Fruit fly (Drosophila melanogaster) whole organism, prepupa: ENCODE measurements around the gene TwdlC.

Source experiments
- CG10631 ChIP-seq: fragments of 200-800 bp; sonication (Bioruptor generic); optimal IDR thresholded peaks from 2 replicates; lab custom pipeline; 2016; ENCODE audit warnings: missing biosample characterization, missing genetic modification characterization
- CG11294 ChIP-seq: fragments of 200-800 bp; sonication (Bioruptor generic); IDR thresholded peaks from 2 replicates; pipeline ENCODE4 v1.3.6; 2022; ENCODE audit warnings: missing biosample characterization, missing genetic modification characterization
- CG11762 ChIP-seq: fragments of 200-800 bp; sonication (Bioruptor generic); optimal IDR thresholded peaks from 3 replicates; lab custom pipeline; 2016; ENCODE audit warnings: missing biosample characterization, missing genetic modification characterization; ENCODE audit not compliant: insufficient read depth
- CG15336 ChIP-seq: fragments of 200-800 bp; sonication (Bioruptor generic); IDR thresholded peaks from 2 replicates; pipeline ENCODE4 v1.3.6; 2022; ENCODE audit warnings: missing biosample characterization, missing genetic modification characterization
- CG1621 ChIP-seq: fragments of 200-800 bp; sonication (Bioruptor generic); optimal IDR thresholded peaks from 3 replicates; lab custom pipeline; 2018; ENCODE audit warnings: missing biosample characterization, mild to moderate bottlenecking, missing genetic modification characterization
- CG31627 ChIP-seq: fragments of 200-800 bp; sonication (Bioruptor generic); optimal IDR thresholded peaks from 3 replicates; lab custom pipeline; 2016; ENCODE audit warnings: missing biosample characterization, missing genetic modification characterization
- CG32006 ChIP-seq: fragments of 200-800 bp; sonication (Bioruptor generic); optimal IDR thresholded peaks from 3 replicates; lab custom pipeline; 2017; ENCODE audit warnings: missing biosample characterization, mild to moderate bottlenecking, missing genetic modification characterization
- CG34406 ChIP-seq: fragments of 200-800 bp; sonication (Bioruptor generic); optimal IDR thresholded peaks from 3 replicates; lab custom pipeline; 2016; ENCODE audit warnings: missing biosample characterization, missing genetic modification characterization
- CG3919 ChIP-seq: fragments of 200-800 bp; sonication (Bioruptor generic); optimal IDR thresholded peaks from 3 replicates; lab custom pipeline; 2016; ENCODE audit warnings: missing biosample characterization, missing genetic modification characterization
- CG4318 ChIP-seq: fragments of 200-800 bp; sonication (Bioruptor generic); optimal IDR thresholded peaks from 3 replicates; lab custom pipeline; 2017; ENCODE audit warnings: missing biosample characterization, mild to moderate bottlenecking, missing genetic modification characterization
- CG6163 ChIP-seq: fragments of 200-800 bp; sonication (Bioruptor generic); IDR thresholded peaks from 3 replicates; pipeline ENCODE4 v1.3.6; 2022; ENCODE audit warnings: missing biosample characterization, missing genetic modification characterization
- CG6276 ChIP-seq: fragments of 200-800 bp; sonication (Bioruptor generic); optimal IDR thresholded peaks from 2 replicates; lab custom pipeline; 2017; ENCODE audit warnings: missing biosample characterization, mild to moderate bottlenecking, missing genetic modification characterization
- CG6854 ChIP-seq: fragments of 200-800 bp; sonication (Bioruptor generic); optimal IDR thresholded peaks from 2 replicates; lab custom pipeline; 2017; ENCODE audit warnings: missing biosample characterization, mild to moderate bottlenecking, missing genetic modification characterization
- CG8119 ChIP-seq: fragments of 200-800 bp; sonication (Bioruptor generic); IDR thresholded peaks from 3 replicates; pipeline ENCODE4 v1.3.6; 2022; ENCODE audit warnings: missing biosample characterization, missing genetic modification characterization
- CG8632 ChIP-seq: fragments of 200-800 bp; sonication (Bioruptor generic); optimal IDR thresholded peaks from 3 replicates; lab custom pipeline; 2016; ENCODE audit warnings: missing biosample characterization, missing genetic modification characterization
- Eip78C ChIP-seq: fragments of 200-800 bp; sonication (Bioruptor generic); peaks from one replicate; lab custom pipeline; 2016; ENCODE audit warnings: missing biosample characterization, missing genetic modification characterization
- Eip93F ChIP-seq: fragments of 200-800 bp; sonication (Bioruptor generic); optimal IDR thresholded peaks from 2 replicates; lab custom pipeline; 2016; ENCODE audit warnings: missing biosample characterization, mild to moderate bottlenecking, missing genetic modification characterization
- Ets21C ChIP-seq: fragments of 200-800 bp; sonication (Bioruptor generic); optimal IDR thresholded peaks from 3 replicates; lab custom pipeline; 2016; ENCODE audit warnings: missing biosample characterization, missing genetic modification characterization
- Hr38 ChIP-seq: sonication (Bioruptor generic); optimal IDR thresholded peaks from 2 replicates; lab custom pipeline; 2016; ENCODE audit warnings: missing biosample characterization, missing genetic modification characterization
- Hr39 ChIP-seq: fragments of 200-800 bp; sonication (Bioruptor generic); optimal IDR thresholded peaks from 2 replicates; lab custom pipeline; 2016; ENCODE audit warnings: missing biosample characterization, missing genetic modification characterization
- Hr4 ChIP-seq: fragments of 200-800 bp; sonication (Bioruptor generic); optimal IDR thresholded peaks from 3 replicates; lab custom pipeline; 2016; ENCODE audit warnings: missing biosample characterization, missing genetic modification characterization
- OdsH ChIP-seq: fragments of 200-800 bp; sonication (Bioruptor generic); optimal IDR thresholded peaks from 3 replicates; lab custom pipeline; 2016; ENCODE audit warnings: missing biosample characterization, missing genetic modification characterization
- Sox102F ChIP-seq: fragments of 200-800 bp; sonication (Bioruptor generic); optimal IDR thresholded peaks from 2 replicates; lab custom pipeline; 2016; ENCODE audit warnings: missing biosample characterization, mild to moderate bottlenecking, missing genetic modification characterization
- Sox14 ChIP-seq: fragments of 200-800 bp; sonication (Bioruptor generic); optimal IDR thresholded peaks from 3 replicates; lab custom pipeline; 2016; ENCODE audit warnings: missing biosample characterization, missing genetic modification characterization
- acj6 ChIP-seq: fragments of 200-800 bp; sonication (Bioruptor generic); optimal IDR thresholded peaks from 3 replicates; lab custom pipeline; 2016; ENCODE audit warnings: missing biosample characterization, missing genetic modification characterization
- cyc ChIP-seq: fragments of 200-800 bp; sonication (Bioruptor generic); optimal IDR thresholded peaks from 3 replicates; lab custom pipeline; 2016; ENCODE audit warnings: missing biosample characterization, missing genetic modification characterization
- dsx ChIP-seq: fragments of 200-800 bp; optimal IDR thresholded peaks from 3 replicates; lab custom pipeline; 2019; ENCODE audit warnings: missing biosample characterization, mild to moderate bottlenecking, missing genetic modification characterization, moderate library complexity; ENCODE audit not compliant: poor library complexity, severe bottlenecking
- eg ChIP-seq: fragments of 200-800 bp; sonication (Bioruptor generic); IDR thresholded peaks from 3 replicates; pipeline ENCODE4 v1.3.6; 2022; ENCODE audit warnings: missing biosample characterization, missing genetic modification characterization
- fkh ChIP-seq: fragments of 200-800 bp; sonication (Bioruptor generic); optimal IDR thresholded peaks from 3 replicates; lab custom pipeline; 2017; ENCODE audit warnings: missing biosample characterization, mild to moderate bottlenecking, missing genetic modification characterization, moderate library complexity
- lz ChIP-seq: fragments of 200-800 bp; sonication (Bioruptor generic); optimal IDR thresholded peaks from 3 replicates; lab custom pipeline; 2016; ENCODE audit warnings: missing biosample characterization, missing genetic modification characterization
- pdm3 ChIP-seq: fragments of 200-800 bp; sonication (Bioruptor generic); optimal IDR thresholded peaks from 3 replicates; lab custom pipeline; 2016; ENCODE audit warnings: missing biosample characterization, missing genetic modification characterization
- salr ChIP-seq, 2 experiments: fragments of 200-800 bp; sonication (Bioruptor generic); optimal IDR thresholded peaks; 3 replicates each; lab custom pipeline; 2016 to 2018; ENCODE audit warnings: missing biosample characterization in 2 of 2, missing genetic modification characterization in 2 of 2, mild to moderate bottlenecking in 1 of 2
- spab ChIP-seq: fragments of 200-800 bp; sonication (Bioruptor generic); optimal IDR thresholded peaks from 2 replicates; lab custom pipeline; 2017; ENCODE audit warnings: missing biosample characterization, mild to moderate bottlenecking, missing genetic modification characterization, missing genetic modification reagents
- ss ChIP-seq, 2 experiments: fragments of 200-800 bp; sonication (Bioruptor generic); optimal IDR thresholded peaks; 2 replicates in 1 of 2; 3 replicates in 1 of 2; lab custom pipeline; 2017 to 2018; ENCODE audit warnings: mild to moderate bottlenecking in 2 of 2, missing biosample characterization in 2 of 2, missing genetic modification characterization in 2 of 2, moderate library complexity in 1 of 2
- svp ChIP-seq: fragments of 200-800 bp; sonication (Bioruptor generic); peaks from one replicate; lab custom pipeline; 2016; ENCODE audit warnings: missing biosample characterization, missing genetic modification characterization
- vri ChIP-seq: fragments of 200-800 bp; sonication (Bioruptor generic); optimal IDR thresholded peaks from 3 replicates; lab custom pipeline; 2016; ENCODE audit warnings: missing biosample characterization, mild to moderate bottlenecking, missing genetic modification characterization

The TwdlC gene

dm6 chr3R:27023117-27023516, 28.5 kb downstream of the TwdlC start, which contains the start of gene CG6277:
CG6277 (minus strand) TSS chr3R:27023217.
- TF ChIP-seq Sox14 (GFP tag; lab: Kevin White, UChicago) (no peak), vri (GFP tag; lab: Kevin White, UChicago) (peak; percentile 37), Hr38 (GFP tag; lab: Kevin White, UChicago) (no peak)

- no peak for TF ChIP-seq dsx (GFP tag; lab: Kevin White, UChicago)
- TF ChIP-seq CG10631 (GFP tag; lab: Kevin White, UChicago), result no peak
Measured at dm6 chr3R:27026009-27026408, 31.4 kb downstream of the TwdlC start, which contains the start of gene CG6271. CG6271 (minus strand) TSS chr3R:27026109.

dm6 chr3R:27033935-27034334, 39.3 kb downstream of the TwdlC start:
- TF ChIP-seq fkh (GFP tag; lab: Kevin White, UChicago) (no peak), CG11762 (GFP tag; lab: Kevin White, UChicago) (no peak), Sox14 (GFP tag; lab: Kevin White, UChicago) (no peak), Sox102F (no peak), salr (GFP tag; optimal IDR thresholded peaks at IDR 0.05; lab: Kevin White, UChicago) (no peak), Eip93F (GFP tag; lab: Kevin White, UChicago) (no peak), OdsH (GFP tag; lab: Kevin White, UChicago) (peak; percentile 2), spab (GFP tag; lab: Kevin White, UChicago) (no peak), dsx (GFP tag; lab: Kevin White, UChicago) (no peak), vri (GFP tag; lab: Kevin White, UChicago) (no peak), acj6 (no peak), CG31627 (GFP tag; lab: Kevin White, UChicago) (no peak), eg (peak; percentile 41; the same call in 1 of the 3 replicates), CG1621 (tag; lab: Kevin White, UChicago) (no peak), Ets21C (GFP tag; lab: Kevin White, UChicago) (no peak), CG6854 (no peak), CG34406 (GFP tag; lab: Kevin White, UChicago) (peak; percentile 17), Hr39 (GFP tag; lab: Kevin White, UChicago) (no peak), ss (GFP tag; optimal IDR thresholded peaks at IDR 0.05; lab: Kevin White, UChicago) (no peak), CG11294 (GFP tag; lab: Robert Waterston, UW) (no peak), CG6163 (GFP tag; lab: Robert Waterston, UW) (peak; percentile 30; the same call in 1 of the 3 replicates), cyc (GFP tag; lab: Kevin White, UChicago) (no peak), CG8119 (GFP tag; lab: Robert Waterston, UW) (peak; percentile 51; the same call in 1 of the 3 replicates), CG15336 (0 out of 2 replicates have a peak, but pooled peaks have one; percentile 51), pdm3 (GFP tag; lab: Kevin White, UChicago) (no peak), CG32006 (peak; percentile 51), svp (GFP tag; lab: Kevin White, UChicago) (no peak), Eip78C (GFP tag; lab: Kevin White, UChicago) (peak; percentile 68), CG6276 (GFP tag; lab: Kevin White, UChicago) (peak; percentile 51), Hr4 (GFP tag; lab: Kevin White, UChicago) (peak; percentile 23), CG4318 (GFP tag; lab: Kevin White, UChicago) (no peak)

dm6 chr3R:27040044-27040443, 45.4 kb downstream of the TwdlC start:
- TF ChIP-seq cyc (GFP tag; lab: Kevin White, UChicago), result no peak
- no peak for TF ChIP-seq CG10631 (GFP tag; lab: Kevin White, UChicago)
- peak in 1 of 2 experiments; percentile 93 for TF ChIP-seq ss (GFP tag; optimal IDR thresholded peaks at IDR 0.05; lab: Kevin White, UChicago)
- TF ChIP-seq Eip78C (GFP tag; lab: Kevin White, UChicago), result peak; percentile 8
- TF ChIP-seq Eip93F (GFP tag; lab: Kevin White, UChicago), result no peak
- TF ChIP-seq CG15336, result no peak
- TF ChIP-seq CG8632 (GFP tag; lab: Kevin White, UChicago), result no peak
- no peak for TF ChIP-seq spab (GFP tag; lab: Kevin White, UChicago)
- TF ChIP-seq CG3919, result no peak
- TF ChIP-seq CG11294 (GFP tag; lab: Robert Waterston, UW), result no peak
- TF ChIP-seq lz, result no peak
